Worm (Caenorhabditis elegans) whole organism, mixed stage, embryonic: Measurements from ENCODE around the gene sru-7.

Experiments
- blmp-1 ChIP-seq: fragments of 150-350 bp; optimal IDR thresholded peaks from 2 replicates; lab custom pipeline; 2014; ENCODE audit warnings: missing biosample characterization, missing genetic modification characterization
- ces-1 ChIP-seq: fragments of 150-350 bp; optimal IDR thresholded peaks from 2 replicates; lab custom pipeline; 2014; ENCODE audit warnings: missing biosample characterization, missing genetic modification reagents, missing genetic modification characterization
- elt-1 ChIP-seq: sonication (generic microtip); optimal IDR thresholded peaks from 2 replicates; lab custom pipeline; 2017; ENCODE audit warnings: missing genetic modification characterization, mild to moderate bottlenecking, missing compliant biosample characterization, antibody characterized with exemption, moderate library complexity, borderline replicate concordance; ENCODE audit not compliant: insufficient read depth
- mep-1 ChIP-seq: fragments of 150-350 bp; optimal IDR thresholded peaks from 2 replicates; lab custom pipeline; 2017; ENCODE audit warnings: missing biosample characterization, missing genetic modification reagents, missing genetic modification characterization, inconsistent platforms
- nhr-2 ChIP-seq: fragments of 150-350 bp; optimal IDR thresholded peaks from 2 replicates; lab custom pipeline; 2014; ENCODE audit warnings: missing biosample characterization, missing genetic modification characterization
- nhr-237 ChIP-seq: fragments of 150-350 bp; optimal IDR thresholded peaks from 2 replicates; lab custom pipeline; 2014; ENCODE audit warnings: missing biosample characterization, missing genetic modification characterization
- nhr-76 ChIP-seq: sonication (generic microtip); optimal IDR thresholded peaks from 2 replicates; lab custom pipeline; 2017; ENCODE audit warnings: missing biosample characterization, missing genetic modification characterization
- pha-4 ChIP-seq: fragments of 150-350 bp; optimal IDR thresholded peaks from 2 replicates; lab custom pipeline; 2018; ENCODE audit warnings: missing biosample characterization, missing genetic modification reagents, missing genetic modification characterization
- sem-2 ChIP-seq: fragments of 200-800 bp; sonication (Bioruptor generic); optimal IDR thresholded peaks from 2 replicates; lab custom pipeline; 2018; ENCODE audit warnings: mild to moderate bottlenecking, missing genetic modification characterization, missing compliant biosample characterization
- sptf-1 ChIP-seq: sonication (generic microtip); optimal IDR thresholded peaks from 2 replicates; lab custom pipeline; 2017; ENCODE audit warnings: mild to moderate bottlenecking, missing genetic modification characterization, moderate library complexity, missing compliant biosample characterization
- tbx-8 ChIP-seq: fragments of 200-800 bp; sonication (Bioruptor generic); optimal IDR thresholded peaks from 2 replicates; lab custom pipeline; 2018; ENCODE audit warnings: mild to moderate bottlenecking, missing genetic modification characterization, moderate library complexity, missing compliant biosample characterization
- unc-39 ChIP-seq: fragments of 150-350 bp; optimal IDR thresholded peaks from 2 replicates; lab custom pipeline; 2014; ENCODE audit warnings: missing biosample characterization, missing genetic modification characterization
- unc-62 ChIP-seq: fragments of 150-350 bp; optimal IDR thresholded peaks from 2 replicates; lab custom pipeline; 2014; ENCODE audit warnings: missing biosample characterization, missing genetic modification reagents, missing genetic modification characterization
- ztf-11 ChIP-seq: fragments of 150-350 bp; optimal IDR thresholded peaks from 2 replicates; lab custom pipeline; 2014; ENCODE audit warnings: missing biosample characterization, missing genetic modification characterization

- TF ChIP-seq nhr-2 (tag; lab: Kevin White, UChicago) (no peak), tbx-8 (GFP tag; lab: Kevin White, UChicago) (no peak), mep-1 (no peak), sptf-1 (tag; lab: Kevin White, UChicago) (no peak), ztf-11 (tag; lab: Kevin White, UChicago) (no peak), blmp-1 (tag; lab: Kevin White, UChicago) (no peak), sem-2 (GFP tag; lab: Kevin White, UChicago) (no peak), nhr-237 (tag; lab: Kevin White, UChicago) (no peak), ces-1 (GFP tag; lab: Kevin White, UChicago) (no peak), elt-1 (tag; lab: Kevin White, UChicago) (no peak), unc-62 (GFP tag; lab: Kevin White, UChicago) (no peak), nhr-76 (no peak), unc-39 (tag; lab: Kevin White, UChicago) (no peak), pha-4 (tag; lab: Kevin White, UChicago) (no peak)
Observed at ce11 chrIV:8535946-8536345, 43.6 kb downstream of the sru-7 start.
